Worm (Caenorhabditis elegans) whole organism, early embryonic: ENCODE results near the gene C41H7.2.
A peak's percentile ranks its signal among the peaks of the same experiment; 100 is the strongest.

ENCODE experiments used
- B0310.2 ChIP-seq: sonication (generic microtip); optimal IDR thresholded peaks from 2 replicates; lab custom pipeline; 2016; ENCODE audit warnings: mild to moderate bottlenecking, missing genetic modification characterization, missing compliant biosample characterization
- F13C5.2 ChIP-seq: sonication (generic microtip); optimal IDR thresholded peaks from 2 replicates; lab custom pipeline; 2017; ENCODE audit warnings: mild to moderate bottlenecking, missing genetic modification characterization, inconsistent platforms, missing compliant biosample characterization
- aly-1 ChIP-seq: sonication (generic microtip); optimal IDR thresholded peaks from 2 replicates; lab custom pipeline; 2016; ENCODE audit warnings: missing genetic modification characterization, missing compliant biosample characterization
- ama-1 ChIP-seq: fragments of 150-350 bp; optimal IDR thresholded peaks from 2 replicates; lab custom pipeline; 2014
- ceh-13 ChIP-seq: fragments of 200-800 bp; sonication (Bioruptor generic); optimal IDR thresholded peaks from 2 replicates; lab custom pipeline; 2018; ENCODE audit warnings: mild to moderate bottlenecking, missing genetic modification characterization, missing compliant biosample characterization
- ceh-36 ChIP-seq: sonication (generic microtip); optimal IDR thresholded peaks from 2 replicates; lab custom pipeline; 2016; ENCODE audit warnings: missing genetic modification characterization, inconsistent platforms, missing compliant biosample characterization
- ets-7 ChIP-seq: sonication (generic microtip); optimal IDR thresholded peaks from 2 replicates; lab custom pipeline; 2016; ENCODE audit warnings: missing genotype, missing genetic modification characterization, missing compliant biosample characterization
- flt-1 ChIP-seq: fragments of 200-800 bp; sonication (Bioruptor generic); IDR thresholded peaks from 2 replicates; pipeline ENCODE4 v1.3.6; 2022; ENCODE audit warnings: missing genetic modification characterization, missing compliant biosample characterization
- hmbx-1 ChIP-seq: sonication (generic microtip); optimal IDR thresholded peaks from 2 replicates; lab custom pipeline; 2016; ENCODE audit warnings: mild to moderate bottlenecking, missing genetic modification characterization, missing compliant biosample characterization
- hmg-4 ChIP-seq: fragments of 200-800 bp; sonication (Bioruptor generic); optimal IDR thresholded peaks from 2 replicates; lab custom pipeline; 2018; ENCODE audit warnings: mild to moderate bottlenecking, missing genetic modification characterization, missing compliant biosample characterization
- hnd-1 ChIP-seq: sonication (generic microtip); optimal IDR thresholded peaks from 2 replicates; lab custom pipeline; 2016; ENCODE audit warnings: missing genetic modification characterization, missing compliant biosample characterization
- pes-1 ChIP-seq: fragments of 200-800 bp; sonication (Bioruptor generic); IDR thresholded peaks from 2 replicates; pipeline ENCODE4 v1.3.6; 2022; ENCODE audit warnings: missing genetic modification reagents, missing genetic modification characterization, missing compliant biosample characterization
- scrt-1 ChIP-seq: fragments of 200-800 bp; sonication (Bioruptor generic); IDR thresholded peaks from 2 replicates; pipeline ENCODE4 v1.3.6; 2022; ENCODE audit warnings: missing genetic modification characterization, missing compliant biosample characterization
- sea-1 ChIP-seq: fragments of 200-800 bp; sonication (Bioruptor generic); conservative IDR thresholded peaks from 2 replicates; pipeline ENCODE4 v1.3.6; 2022; ENCODE audit warnings: missing genetic modification characterization, missing compliant biosample characterization
- tbx-11 ChIP-seq: fragments of 200-800 bp; sonication (Bioruptor generic); IDR thresholded peaks from 2 replicates; pipeline ENCODE4 v1.3.6; 2022; ENCODE audit warnings: missing genetic modification characterization, missing compliant biosample characterization
- tbx-37 ChIP-seq: fragments of 200-800 bp; sonication (Bioruptor generic); conservative IDR thresholded peaks from 2 replicates; pipeline ENCODE4 v1.3.6; 2022; ENCODE audit warnings: missing genetic modification reagents, missing genetic modification characterization, missing compliant biosample characterization
- tra-4 ChIP-seq: sonication (generic microtip); optimal IDR thresholded peaks from 2 replicates; lab custom pipeline; 2017; ENCODE audit warnings: missing genetic modification characterization, missing compliant biosample characterization

C41H7.2 gene

ce11 chrII:2990089-2990488, 24.5 kb upstream of the C41H7.2 start:
- TF ChIP-seq ceh-36 (tag; lab: Kevin White, UChicago) (peak; percentile 87), aly-1 (no peak), sea-1 (GFP tag; lab: Robert Waterston, UW) (no peak)

ce11 chrII:2991555-2992083, 23.0 kb upstream of the C41H7.2 start, which contains the start of gene K08A2.2:
TSS of gene K08A2.2 (plus strand) at chrII:2991605.
- TF ChIP-seq pes-1 (GFP tag; lab: Robert Waterston, UW): peak; percentile 62
- TF ChIP-seq sea-1 (GFP tag; lab: Robert Waterston, UW): no peak

ce11 chrII:2992300-2992699, 22.3 kb upstream of the C41H7.2 start:
- TF ChIP-seq tbx-37 (no peak), F13C5.2 (no peak), sea-1 (GFP tag; lab: Robert Waterston, UW) (no peak), pes-1 (GFP tag; lab: Robert Waterston, UW) (no peak)

- TF ChIP-seq ceh-36 (tag; lab: Kevin White, UChicago): no peak
- no peak for TF ChIP-seq hnd-1 (tag; lab: Kevin White, UChicago)
- TF ChIP-seq hmg-4 (GFP tag; lab: Kevin White, UChicago): no peak
- no peak for TF ChIP-seq F13C5.2
- no peak for TF ChIP-seq hmbx-1 (tag; lab: Kevin White, UChicago)
- TF ChIP-seq tra-4 (tag; lab: Kevin White, UChicago): no peak
- no peak for TF ChIP-seq tbx-11 (GFP tag; lab: Robert Waterston, UW)
These were observed 19.8 kb upstream of the C41H7.2 start for ce11 chrII:2994590-2995392.

- TF ChIP-seq ama-1: no peak
- TF ChIP-seq tbx-37: no peak
- no peak for TF ChIP-seq pes-1 (GFP tag; lab: Robert Waterston, UW)
- TF ChIP-seq tra-4 (tag; lab: Kevin White, UChicago): no peak
- TF ChIP-seq F13C5.2: no peak
- TF ChIP-seq hmbx-1 (tag; lab: Kevin White, UChicago): no peak
- TF ChIP-seq tbx-11 (GFP tag; lab: Robert Waterston, UW): no peak
- no peak for TF ChIP-seq ceh-36 (tag; lab: Kevin White, UChicago)
- no peak for TF ChIP-seq sea-1 (GFP tag; lab: Robert Waterston, UW)
- no peak for TF ChIP-seq hnd-1 (tag; lab: Kevin White, UChicago)
- no peak for TF ChIP-seq ceh-13 (GFP tag; lab: Kevin White, UChicago)
- no peak for TF ChIP-seq hmg-4 (GFP tag; lab: Kevin White, UChicago)
- TF ChIP-seq flt-1 (GFP tag; lab: Robert Waterston, UW): no peak
- TF ChIP-seq B0310.2 (tag; lab: Kevin White, UChicago): no peak
- no peak for TF ChIP-seq ets-7 (tag; lab: Kevin White, UChicago)
- TF ChIP-seq scrt-1 (GFP tag; lab: Robert Waterston, UW): no peak
- no peak for TF ChIP-seq aly-1
These were observed 17.9 kb upstream of the C41H7.2 start, which contains the start of gene lido-8 for ce11 chrII:2996721-2997120. TSS of gene lido-8 (plus strand) at chrII:2997021.

- TF ChIP-seq sea-1 (GFP tag; lab: Robert Waterston, UW): no peak
- no peak for TF ChIP-seq hnd-1 (tag; lab: Kevin White, UChicago)
- no peak for TF ChIP-seq tbx-11 (GFP tag; lab: Robert Waterston, UW)
- TF ChIP-seq hmbx-1 (tag; lab: Kevin White, UChicago): no peak
- no peak for TF ChIP-seq aly-1
- TF ChIP-seq ama-1: no peak
- no peak for TF ChIP-seq tbx-37
- no peak for TF ChIP-seq hmg-4 (GFP tag; lab: Kevin White, UChicago)
- TF ChIP-seq F13C5.2: no peak
- TF ChIP-seq ets-7 (tag; lab: Kevin White, UChicago): no peak
- no peak for TF ChIP-seq ceh-13 (GFP tag; lab: Kevin White, UChicago)
These were observed 16.7 kb upstream of the C41H7.2 start for ce11 chrII:2997828-2998441.

- TF ChIP-seq ets-7 (tag; lab: Kevin White, UChicago) (no peak), F13C5.2 (no peak), ama-1 (peak; percentile 23), scrt-1 (GFP tag; lab: Robert Waterston, UW) (peak; percentile 68), ceh-13 (GFP tag; lab: Kevin White, UChicago) (no peak), hmbx-1 (tag; lab: Kevin White, UChicago) (no peak), tra-4 (tag; lab: Kevin White, UChicago) (no peak), tbx-37 (no peak), sea-1 (GFP tag; lab: Robert Waterston, UW) (0 out of 2 replicates have a peak, but pooled peaks have one; percentile 48), aly-1 (no peak), pes-1 (GFP tag; lab: Robert Waterston, UW) (no peak), hmg-4 (GFP tag; lab: Kevin White, UChicago) (no peak)
These were observed 13.9 kb upstream of the C41H7.2 start, which contains the start of gene lido-9 for ce11 chrII:3000535-3001264. TSS of gene lido-9 (plus strand) at chrII:3000768.
